Fruit fly (Drosophila melanogaster) Kc167 (cell line): ENCODE measurements around the gene aop.

Source experiments
- Myc ChIP-seq: fragments of >200 bp; optimal IDR thresholded peaks from 2 replicates; lab custom pipeline; 2017; ENCODE audit warnings: missing external identifiers
- Sin3A ChIP-seq: fragments of >200 bp; optimal IDR thresholded peaks from 2 replicates; lab custom pipeline; 2018; ENCODE audit warnings: missing external identifiers
- h ChIP-seq: fragments of >200 bp; optimal IDR thresholded peaks from 3 replicates; lab custom pipeline; 2018; ENCODE audit warnings: missing external identifiers
- psq ChIP-seq: fragments of >200 bp; optimal IDR thresholded peaks from 2 replicates; lab custom pipeline; 2017; ENCODE audit warnings: missing external identifiers
- ttk ChIP-seq: sonication (Bioruptor generic); optimal IDR thresholded peaks from 2 replicates; lab custom pipeline; 2017; ENCODE audit warnings: missing external identifiers

DNA sequence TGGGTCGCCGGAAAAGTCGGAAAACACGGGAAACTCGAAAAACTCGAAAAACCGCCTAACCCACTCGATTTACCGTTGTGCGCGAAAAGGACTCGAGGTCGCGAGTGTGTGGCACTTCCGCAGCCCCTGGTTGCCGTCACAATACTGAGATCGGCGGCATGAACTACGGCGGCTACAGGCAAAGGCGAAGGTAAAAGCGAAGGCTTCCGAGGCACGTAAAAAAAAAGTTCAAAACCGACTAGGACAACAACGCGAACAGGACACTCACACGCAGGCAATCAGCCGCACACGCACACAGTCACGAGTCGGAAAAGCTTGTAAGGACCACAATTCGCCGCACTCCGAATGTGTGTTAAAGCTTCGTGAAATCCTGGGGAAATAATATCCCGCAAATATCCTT is 68.8 kb downstream of the aop start, which contains the start of gene dpr3:
- TF ChIP-seq h (lab: Kevin White, UChicago) (no peak), psq (no peak), Myc (lab: Kevin White, UChicago) (no peak), ttk (lab: Kevin White, UChicago) (no peak), Sin3A (no peak)
